Fruit fly (Drosophila melanogaster): Measurements from ENCODE around the gene CG14294.

DNA sequence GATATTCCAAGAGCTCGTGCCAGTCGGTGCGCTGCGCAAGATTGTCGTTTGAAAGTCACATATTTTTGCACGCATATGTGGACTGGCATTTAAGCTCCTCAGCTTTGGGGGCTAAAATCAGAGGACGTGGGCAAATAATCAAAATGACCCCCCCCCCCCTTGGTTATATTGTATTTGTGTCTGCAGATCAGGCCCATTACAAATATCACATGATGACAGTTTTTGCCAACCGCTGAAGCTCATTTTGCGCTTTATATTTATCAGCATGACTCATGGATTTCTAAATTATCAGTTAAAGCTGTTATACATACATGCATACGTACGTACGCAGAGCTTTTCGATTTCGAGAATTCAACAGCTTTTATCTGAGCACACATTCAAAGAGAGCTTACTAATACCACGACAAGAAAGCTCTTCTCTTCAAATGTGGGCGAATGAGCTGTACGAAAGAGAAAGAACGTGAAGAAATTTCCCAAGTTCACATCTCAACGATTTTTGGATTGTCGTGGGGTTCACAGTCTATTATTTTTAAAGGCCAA is 14.7 kb upstream of the CG14294 start:
- TF ChIP-seq psq (optimal IDR thresholded peaks at IDR 0.05) (no peak), CG8478 (optimal IDR thresholded peaks at IDR 0.05) (no peak), usp (GFP tag; optimal IDR thresholded peaks at IDR 0.05) (no peak), pan (optimal IDR thresholded peaks at IDR 0.05) (no peak), EcR (GFP tag; optimal IDR thresholded peaks at IDR 0.05) (no peak)

Data from whole organism.